Fruit fly (Drosophila melanogaster) whole organism, embryonic: ENCODE data around the gene borr.

Experiments
- Awh ChIP-seq: fragments of 200-800 bp; sonication (Bioruptor generic); IDR thresholded peaks from 2 replicates; pipeline ENCODE4, ENCODE4 v1.3.6; 2022; ENCODE audit warnings: missing biosample characterization, missing genetic modification characterization
- CG10321 ChIP-seq: fragments of 200-800 bp; sonication (Bioruptor generic); IDR thresholded peaks from 2 replicates; pipeline ENCODE4 v1.3.6; 2022; ENCODE audit warnings: missing biosample characterization, missing genetic modification characterization
- CG10654 ChIP-seq: fragments of 200-800 bp; sonication (Bioruptor generic); optimal IDR thresholded peaks from 2 replicates; lab custom pipeline; 2016; ENCODE audit warnings: missing biosample characterization, missing genetic modification characterization
- CG10979 ChIP-seq: fragments of 200-800 bp; sonication (Bioruptor generic); optimal IDR thresholded peaks from 2 replicates; lab custom pipeline; 2018; ENCODE audit warnings: missing biosample characterization, mild to moderate bottlenecking, missing genetic modification characterization, moderate library complexity
- CG11247 ChIP-seq: fragments of 200-800 bp; sonication (Bioruptor generic); IDR thresholded peaks from 2 replicates; pipeline ENCODE4 v1.3.6; 2022; ENCODE audit warnings: missing biosample characterization, missing genetic modification characterization
- CG11723 ChIP-seq: fragments of 200-800 bp; sonication (Bioruptor generic); optimal IDR thresholded peaks from 2 replicates; lab custom pipeline; 2017; ENCODE audit warnings: missing biosample characterization, mild to moderate bottlenecking, missing genetic modification characterization
- CG12659 ChIP-seq: fragments of 200-800 bp; sonication (Bioruptor generic); optimal IDR thresholded peaks from 3 replicates; lab custom pipeline; 2017; ENCODE audit warnings: mild to moderate bottlenecking, missing biosample characterization, missing genetic modification reagents, missing genetic modification characterization
- CG13296 ChIP-seq: fragments of 200-800 bp; sonication (Bioruptor generic); optimal IDR thresholded peaks from 3 replicates; lab custom pipeline; 2018; ENCODE audit warnings: missing biosample characterization, mild to moderate bottlenecking, missing genetic modification characterization
- CG16863 ChIP-seq: fragments of 200-800 bp; sonication (Bioruptor generic); optimal IDR thresholded peaks from 3 replicates; lab custom pipeline; 2016; ENCODE audit warnings: missing biosample characterization, missing genetic modification characterization
- CG18476 ChIP-seq: fragments of 200-800 bp; sonication (Bioruptor generic); optimal IDR thresholded peaks from 2 replicates; lab custom pipeline; 2016; ENCODE audit warnings: missing biosample characterization, mild to moderate bottlenecking, missing genetic modification characterization
- CG18599 ChIP-seq: fragments of 200-800 bp; sonication (Bioruptor generic); optimal IDR thresholded peaks from 3 replicates; lab custom pipeline; 2017; ENCODE audit warnings: missing biosample characterization, missing genetic modification characterization, mild to moderate bottlenecking, moderate library complexity, missing genetic modification reagents
- CG34224 ChIP-seq: fragments of 200-800 bp; sonication (Bioruptor generic); IDR thresholded peaks from 3 replicates; pipeline ENCODE4 v1.3.6; 2022; ENCODE audit warnings: missing biosample characterization, missing genetic modification characterization; ENCODE audit not compliant: partially characterized antibody
- CG34376 ChIP-seq: fragments of 200-800 bp; sonication (Bioruptor generic); optimal IDR thresholded peaks from 2 replicates; lab custom pipeline; 2018; ENCODE audit warnings: missing biosample characterization, mild to moderate bottlenecking, missing genetic modification characterization
- CG4360 ChIP-seq: fragments of 200-800 bp; sonication (Bioruptor generic); IDR thresholded peaks from 2 replicates; pipeline ENCODE4 v1.3.6; 2022; ENCODE audit warnings: missing biosample characterization, missing genetic modification characterization
- CG5953 ChIP-seq: fragments of 200-800 bp; sonication (Bioruptor generic); IDR thresholded peaks from 2 replicates; pipeline ENCODE4 v1.3.6; 2022; ENCODE audit warnings: missing biosample characterization, missing genetic modification characterization
- CG9797 ChIP-seq: fragments of 200-800 bp; sonication (Bioruptor generic); optimal IDR thresholded peaks from 3 replicates; lab custom pipeline; 2018; ENCODE audit warnings: missing biosample characterization, mild to moderate bottlenecking, missing genetic modification characterization
- CG9932 ChIP-seq: fragments of 200-800 bp; sonication (Bioruptor generic); IDR thresholded peaks from 2 replicates; pipeline ENCODE4 v1.3.6; 2022; ENCODE audit warnings: missing biosample characterization, missing genetic modification characterization
- Hr3 ChIP-seq: fragments of 200-800 bp; sonication (Bioruptor generic); optimal IDR thresholded peaks from 3 replicates; lab custom pipeline; 2016; ENCODE audit warnings: missing biosample characterization, missing genetic modification characterization
- Lpt ChIP-seq: fragments of >200 bp; optimal IDR thresholded peaks from 2 replicates; lab custom pipeline; 2018; ENCODE audit warnings: missing biosample characterization, missing genetic modification characterization
- Max ChIP-seq: fragments of 200-800 bp; sonication (Bioruptor generic); optimal IDR thresholded peaks from 2 replicates; lab custom pipeline; 2016; ENCODE audit warnings: missing biosample characterization, mild to moderate bottlenecking, missing genetic modification characterization
- Nf-YA ChIP-seq: fragments of 200-800 bp; sonication (Bioruptor generic); IDR thresholded peaks from 2 replicates; pipeline ENCODE4 v1.3.6; 2022; ENCODE audit warnings: missing biosample characterization, missing genetic modification characterization
- PHDP ChIP-seq: fragments of 200-800 bp; sonication (Bioruptor generic); optimal IDR thresholded peaks from 3 replicates; lab custom pipeline; 2018; ENCODE audit warnings: missing biosample characterization, mild to moderate bottlenecking, missing genetic modification characterization, moderate library complexity
- Six4 ChIP-seq: fragments of 200-800 bp; sonication (Bioruptor generic); optimal IDR thresholded peaks from 2 replicates; lab custom pipeline; 2016; ENCODE audit warnings: missing biosample characterization, missing genetic modification characterization
- Stat92E ChIP-seq, 3 experiments: fragments of >200 bp in 2 of 3; fragments of 200-800 bp in 1 of 3; sonication (Bioruptor generic) in 1 of 3; optimal IDR thresholded peaks; 2 replicates each; lab custom pipeline; 2017 to 2019; ENCODE audit warnings: missing biosample characterization in 3 of 3, missing genetic modification characterization in 3 of 3, mild to moderate bottlenecking in 1 of 3, moderate library complexity in 1 of 3
- al ChIP-seq: fragments of 200-800 bp; sonication (Bioruptor generic); IDR thresholded peaks from 2 replicates; pipeline ENCODE4 v1.3.6; 2022; ENCODE audit warnings: missing biosample characterization, missing genetic modification characterization
- ara ChIP-seq: fragments of 200-800 bp; sonication (Bioruptor generic); IDR thresholded peaks from 2 replicates; pipeline ENCODE4 v1.3.6; 2022; ENCODE audit warnings: missing biosample characterization, missing genetic modification characterization
- ase ChIP-seq: fragments of 200-800 bp; sonication (Bioruptor generic); IDR thresholded peaks from 3 replicates; pipeline ENCODE4 v1.3.6; 2022; ENCODE audit warnings: missing biosample characterization, missing genetic modification characterization
- bsh ChIP-seq, 2 experiments: fragments of 200-800 bp; sonication (Bioruptor generic); optimal IDR thresholded peaks; 2 replicates each; lab custom pipeline; 2017 to 2018; ENCODE audit warnings: mild to moderate bottlenecking in 2 of 2, missing biosample characterization in 2 of 2, missing genetic modification characterization in 2 of 2, moderate library complexity in 1 of 2
- cad ChIP-seq: fragments of >200 bp; optimal IDR thresholded peaks from 2 replicates; lab custom pipeline; 2017; ENCODE audit warnings: missing biosample characterization, missing genetic modification characterization
- crc ChIP-seq: fragments of 200-800 bp; sonication (Bioruptor generic); optimal IDR thresholded peaks from 2 replicates; lab custom pipeline; 2016; ENCODE audit warnings: missing biosample characterization, missing genetic modification characterization
- dm ChIP-seq: fragments of 200-800 bp; sonication (Bioruptor generic); optimal IDR thresholded peaks from 3 replicates; lab custom pipeline; 2016; ENCODE audit warnings: missing biosample characterization, missing genetic modification characterization
- fd64A ChIP-seq: fragments of 200-800 bp; sonication (Bioruptor generic); optimal IDR thresholded peaks from 3 replicates; lab custom pipeline; 2018; ENCODE audit warnings: missing biosample characterization, mild to moderate bottlenecking, missing genetic modification characterization
- grau ChIP-seq: fragments of 200-800 bp; optimal IDR thresholded peaks from 3 replicates; lab custom pipeline; 2019; ENCODE audit warnings: missing biosample characterization, mild to moderate bottlenecking, missing genetic modification characterization, moderate library complexity
- grn ChIP-seq: fragments of 200-800 bp; sonication (Bioruptor generic); optimal IDR thresholded peaks from 3 replicates; lab custom pipeline; 2017; ENCODE audit warnings: missing biosample characterization, missing genetic modification characterization
- gsb ChIP-seq: fragments of 200-800 bp; sonication (Bioruptor generic); IDR thresholded peaks from 2 replicates; pipeline ENCODE4 v1.3.6; 2022; ENCODE audit warnings: missing biosample characterization, missing genetic modification characterization
- hkb ChIP-seq, 2 experiments: fragments of 200-800 bp in 1 of 2; fragments of >200 bp in 1 of 2; sonication (Bioruptor generic) in 1 of 2; IDR thresholded peaks in 1 of 2; optimal IDR thresholded peaks in 1 of 2; 2 replicates each; pipeline versions ENCODE4 v1.3.6 to Lab custom; 2017 to 2022; ENCODE audit warnings: missing biosample characterization in 1 of 2, missing genetic modification characterization in 1 of 2
- ind ChIP-seq: fragments of 200-800 bp; sonication (Bioruptor generic); optimal IDR thresholded peaks from 3 replicates; lab custom pipeline; 2016; ENCODE audit warnings: missing biosample characterization, missing genetic modification characterization
- lbe ChIP-seq: fragments of 200-800 bp; sonication (Bioruptor generic); optimal IDR thresholded peaks from 2 replicates; lab custom pipeline; 2016; ENCODE audit warnings: missing biosample characterization, mild to moderate bottlenecking, missing genetic modification characterization
- nau ChIP-seq: fragments of 200-800 bp; sonication (Bioruptor generic); optimal IDR thresholded peaks from 3 replicates; lab custom pipeline; 2017; ENCODE audit warnings: missing biosample characterization, mild to moderate bottlenecking, missing genetic modification characterization, missing genetic modification reagents
- nom ChIP-seq: fragments of 200-800 bp; sonication (Bioruptor generic); optimal IDR thresholded peaks from 2 replicates; lab custom pipeline; 2017; ENCODE audit warnings: missing biosample characterization, missing genetic modification characterization, mild to moderate bottlenecking, moderate library complexity, missing genetic modification reagents
- peb ChIP-seq: fragments of 200-800 bp; sonication (Bioruptor generic); IDR thresholded peaks from 2 replicates; pipeline ENCODE4 v1.3.6; 2022; ENCODE audit warnings: missing biosample characterization, missing genetic modification characterization
- pho ChIP-seq: fragments of 200-800 bp; sonication (Bioruptor generic); optimal IDR thresholded peaks from 2 replicates; lab custom pipeline; 2016; ENCODE audit warnings: missing biosample characterization, missing genetic modification characterization
- ranshi ChIP-seq: fragments of 200-800 bp; sonication (Bioruptor generic); IDR thresholded peaks from 2 replicates; pipeline ENCODE4 v1.3.6; 2022; ENCODE audit warnings: missing biosample characterization, missing genetic modification characterization
- repo ChIP-seq: fragments of 200-800 bp; sonication (Bioruptor generic); optimal IDR thresholded peaks from 2 replicates; lab custom pipeline; 2016; ENCODE audit warnings: missing biosample characterization, missing genetic modification characterization
- scrt ChIP-seq: fragments of 200-800 bp; sonication (Bioruptor generic); optimal IDR thresholded peaks from 2 replicates; lab custom pipeline; 2018; ENCODE audit warnings: missing biosample characterization, mild to moderate bottlenecking, missing genetic modification characterization, moderate library complexity
- sima ChIP-seq: fragments of 200-800 bp; sonication (Bioruptor generic); optimal IDR thresholded peaks from 2 replicates; lab custom pipeline; 2016; ENCODE audit warnings: missing biosample characterization, missing genetic modification characterization
- tll ChIP-seq, 2 experiments: fragments of 200-800 bp in 1 of 2; fragments of >200 bp in 1 of 2; sonication (Bioruptor generic) in 1 of 2; optimal IDR thresholded peaks; 2 replicates each; lab custom pipeline; 2017 to 2019; ENCODE audit warnings: missing biosample characterization in 2 of 2, missing genetic modification characterization in 2 of 2, mild to moderate bottlenecking in 1 of 2, moderate library complexity in 1 of 2
- trh ChIP-seq: fragments of 200-800 bp; sonication (Bioruptor generic); optimal IDR thresholded peaks from 2 replicates; lab custom pipeline; 2016; ENCODE audit warnings: missing biosample characterization, missing genetic modification characterization
- wor ChIP-seq: fragments of 200-800 bp; sonication (Bioruptor generic); IDR thresholded peaks from 2 replicates; pipeline ENCODE4 v1.3.6; 2022; ENCODE audit warnings: missing biosample characterization, missing genetic modification characterization

borr gene

dm6 chr2L:9224364-9225019, 28.4 kb downstream of the borr start (continued):
- TF ChIP-seq nom (GFP tag; lab: Kevin White, UChicago): peak; percentile 91
- peak; percentile 42; the same call in 1 of the 2 replicates for TF ChIP-seq CG11247
- no peak for TF ChIP-seq peb (GFP tag; lab: Robert Waterston, UW)
- peak; percentile 9 for TF ChIP-seq CG18599 (GFP tag; lab: Kevin White, UChicago)
- TF ChIP-seq trh (GFP tag; lab: Kevin White, UChicago): no peak
- TF ChIP-seq CG9797 (GFP tag; lab: Kevin White, UChicago): no peak
- TF ChIP-seq Hr3 (GFP tag; lab: Kevin White, UChicago): no peak
- peak; percentile 33 for TF ChIP-seq ind
- peak; percentile 11; the same call in 1 of the 2 replicates for TF ChIP-seq CG4360
- TF ChIP-seq Six4 (GFP tag; lab: Kevin White, UChicago): no peak
- no peak for TF ChIP-seq grn (GFP tag; lab: Kevin White, UChicago)
- TF ChIP-seq Max (GFP tag; lab: Kevin White, UChicago): no peak
- TF ChIP-seq pho: no peak
- TF ChIP-seq CG13296 (GFP tag; lab: Kevin White, UChicago): no peak
- TF ChIP-seq CG12659 (GFP tag; lab: Kevin White, UChicago): peak; percentile 12
- TF ChIP-seq crc: no peak
- TF ChIP-seq sima: no peak
- peak; percentile 55; the same call in 1 of the 2 replicates for TF ChIP-seq Awh
- peak; percentile 65 for TF ChIP-seq CG9932 (GFP tag; lab: Robert Waterston, UW)
- 0 out of 2 replicates have a peak, but pooled peaks have one; percentile 37 for TF ChIP-seq CG10321 (GFP tag; lab: Robert Waterston, UW)
- no peak for TF ChIP-seq dm (GFP tag; lab: Kevin White, UChicago)
- TF ChIP-seq grau (tag; lab: Kevin White, UChicago): peak; percentile 10
- TF ChIP-seq scrt (GFP tag; lab: Kevin White, UChicago): no peak
- no peak for TF ChIP-seq Lpt (GFP tag; lab: Kevin White, UChicago)
- TF ChIP-seq CG34224 (GFP tag; lab: Robert Waterston, UW): no peak
- TF ChIP-seq Nf-YA: peak; percentile 41; the same call in 1 of the 2 replicates
- TF ChIP-seq wor: peak; percentile 23; the same call in 1 of the 2 replicates
- TF ChIP-seq ara: no peak
- no peak for TF ChIP-seq tll (GFP tag; optimal IDR thresholded peaks at IDR 0.05; lab: Kevin White, UChicago)
- TF ChIP-seq Stat92E (GFP tag; optimal IDR thresholded peaks at IDR 0.05; lab: Kevin White, UChicago): no peak
- TF ChIP-seq CG5953: peak; percentile 56; the same call in 1 of the 2 replicates
- peak; percentile 12 to 65 for TF ChIP-seq bsh (GFP tag; optimal IDR thresholded peaks at IDR 0.05; lab: Kevin White, UChicago)
- TF ChIP-seq repo (GFP tag; lab: Kevin White, UChicago): no peak
- TF ChIP-seq ase: peak; percentile 65; the same call in 1 of the 3 replicates
- peak; percentile 65 for TF ChIP-seq ranshi (GFP tag; lab: Robert Waterston, UW)
- no peak for TF ChIP-seq CG10654 (GFP tag; lab: Kevin White, UChicago)
- no peak for TF ChIP-seq CG18476 (GFP tag; lab: Kevin White, UChicago)
- peak; percentile 11 for TF ChIP-seq PHDP
- TF ChIP-seq gsb (GFP tag; lab: Robert Waterston, UW): peak; percentile 43; the same call in 1 of the 2 replicates
- TF ChIP-seq lbe (GFP tag; lab: Kevin White, UChicago): no peak
- TF ChIP-seq CG11723 (GFP tag; lab: Kevin White, UChicago): no peak
- TF ChIP-seq al (GFP tag; lab: Robert Waterston, UW): peak; percentile 53
- TF ChIP-seq hkb (optimal IDR thresholded peaks at IDR 0.05; lab: Kevin White, UChicago): no peak
- TF ChIP-seq hkb (GFP tag; IDR thresholded peaks at IDR 0.05; lab: Robert Waterston, UW): peak; percentile 80
- TF ChIP-seq CG16863 (GFP tag; lab: Kevin White, UChicago): peak; percentile 1
- TF ChIP-seq CG34376 (GFP tag; lab: Kevin White, UChicago): no peak
- TF ChIP-seq fd64A (GFP tag; lab: Kevin White, UChicago): no peak
- TF ChIP-seq CG10979 (tag; lab: Kevin White, UChicago): no peak
- TF ChIP-seq nau (GFP tag; lab: Kevin White, UChicago): no peak
- no peak for TF ChIP-seq cad (GFP tag; lab: Kevin White, UChicago)
